Fruit fly (Drosophila melanogaster) S2 (cell line): ENCODE results near the gene AlaRS.

Experiments used
- CG8478 ChIP-seq: fragments of >200 bp; optimal IDR thresholded peaks from 2 replicates; lab custom pipeline; 2018
- CTCF ChIP-seq, 2 experiments: fragments of >200 bp; optimal IDR thresholded peaks; 2 replicates each; lab custom pipeline; 2018

dm6 chr2L:8355419-8355818, 26.1 kb downstream of the AlaRS start:
- TF ChIP-seq CG8478 (lab: Kevin White, UChicago) (no peak), CTCF (optimal IDR thresholded peaks at IDR 0.05; lab: Kevin White, UChicago) (no peak)
